Fruit fly (Drosophila melanogaster) Kc167 (cell line): ENCODE data around the gene CG6769.

Source experiments
- h ChIP-seq: fragments of >200 bp; optimal IDR thresholded peaks from 3 replicates; lab custom pipeline; 2018; ENCODE audit warnings: missing external identifiers
- psq ChIP-seq: fragments of >200 bp; optimal IDR thresholded peaks from 2 replicates; lab custom pipeline; 2017; ENCODE audit warnings: missing external identifiers

DNA sequence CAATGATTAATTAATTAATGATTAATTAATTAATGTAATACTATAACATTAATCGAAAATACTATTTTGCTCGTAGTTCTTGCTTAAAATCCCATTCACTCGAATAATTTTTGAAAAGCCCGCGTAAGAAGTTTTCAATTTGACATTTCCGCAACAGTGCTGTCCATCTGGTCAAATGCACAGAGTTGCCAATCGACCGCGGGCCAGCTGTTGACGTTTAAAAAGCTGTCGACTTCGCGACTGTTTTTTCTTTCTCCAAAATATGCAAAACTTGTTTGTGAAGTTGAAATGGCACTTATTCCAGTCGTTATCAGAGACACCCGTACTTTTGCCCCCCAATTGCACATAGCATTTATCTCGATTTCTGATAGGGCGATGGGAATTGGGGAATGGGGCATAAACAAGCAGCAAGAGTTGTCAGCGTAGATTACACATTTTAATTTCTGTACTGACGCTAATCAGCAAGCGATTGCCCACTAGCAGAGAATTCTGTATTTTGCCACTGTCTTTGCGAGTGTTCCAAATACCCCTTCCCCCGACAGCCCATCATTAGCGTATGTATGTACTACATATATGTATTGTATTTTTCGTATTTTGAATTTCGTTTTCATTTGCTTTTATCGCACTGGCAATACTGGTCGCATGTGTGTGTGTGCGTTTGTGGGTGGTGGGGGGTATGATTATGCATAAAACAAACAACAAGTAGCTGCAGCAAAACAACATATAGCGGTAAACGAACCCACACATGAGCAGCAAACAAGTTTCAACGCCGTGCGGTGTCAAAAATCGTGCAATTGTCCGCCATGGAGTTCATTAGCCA lies 4.1 kb upstream of the CG6769 start, which contains the start of gene Srx:
- no peak for TF ChIP-seq h
- no peak for TF ChIP-seq psq
